Worm (Caenorhabditis elegans): ENCODE data around the gene Y97E10AL.1.

ce11 chrV:7983381-7984052 lies 2.4 kb upstream of the Y97E10AL.1 start, which contains the start of the genes natb-1 and abhd-12:
- no peak for TF ChIP-seq him-1 (tag; optimal IDR thresholded peaks at IDR 0.05)
- TF ChIP-seq W03F9.2 (tag; optimal IDR thresholded peaks at IDR 0.05), result peak; percentile 75
- no peak for TF ChIP-seq dao-5 (tag; optimal IDR thresholded peaks at IDR 0.05)

Data from whole organism, L4/young adult.